Fruit fly (Drosophila melanogaster): Measurements from ENCODE around the gene CG17159.

DNA sequence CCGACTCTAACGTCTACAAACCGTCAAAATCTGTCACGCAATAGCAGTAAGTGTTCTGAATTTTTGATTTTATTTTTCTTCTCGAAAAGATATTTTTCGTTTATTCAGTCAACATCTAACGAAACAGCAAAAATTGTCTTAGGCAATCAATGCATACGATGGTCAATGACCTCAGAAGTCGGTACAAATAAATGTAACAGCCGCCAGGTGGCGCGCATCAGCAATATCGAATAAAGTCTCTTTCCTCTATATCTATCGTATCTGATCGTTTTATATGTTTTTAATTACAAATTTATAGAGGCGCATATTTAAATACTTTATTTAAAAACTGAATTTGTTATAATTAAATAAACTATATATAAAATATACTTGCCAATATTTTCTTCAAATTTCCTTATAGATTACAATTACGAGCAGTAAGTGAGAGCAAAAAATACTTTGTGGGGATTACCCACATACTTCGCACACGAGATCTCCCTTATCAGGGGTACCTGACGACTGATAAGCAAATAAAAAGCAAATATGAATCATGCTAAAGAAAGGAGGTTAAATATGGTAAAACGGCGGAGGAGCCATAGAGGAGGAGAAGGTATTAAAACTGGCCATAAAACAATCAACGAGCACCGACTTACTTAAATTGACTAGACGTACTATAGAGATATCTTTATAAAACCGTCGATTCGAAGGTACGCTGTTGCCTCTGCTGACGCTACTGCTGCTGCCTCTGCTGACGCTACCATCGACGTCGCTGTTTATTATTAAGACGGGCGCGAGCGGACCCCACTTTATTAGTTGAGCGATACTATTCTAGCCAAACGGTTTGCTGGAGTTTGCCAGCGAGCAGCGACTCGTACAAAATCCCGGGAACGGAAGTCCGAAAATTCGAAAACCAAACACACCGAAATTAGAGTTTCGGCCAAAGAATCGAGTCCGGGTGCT lies 24.6 kb downstream of the CG17159 start, which contains the start of gene CG17167:
- no peak for TF ChIP-seq CG32121 (GFP tag; IDR thresholded peaks at IDR 0.05)
- no peak for TF ChIP-seq CG12605 (GFP tag; IDR thresholded peaks at IDR 0.05)
- no peak for TF ChIP-seq D1 (tag; optimal IDR thresholded peaks at IDR 0.05)
- TF ChIP-seq CG10348 (GFP tag; IDR thresholded peaks at IDR 0.05), result no peak
- TF ChIP-seq Pif1A (GFP tag; optimal IDR thresholded peaks at IDR 0.05), result no peak
- no peak for TF ChIP-seq CG14655 (GFP tag; optimal IDR thresholded peaks at IDR 0.05)
- no peak for TF ChIP-seq rn (GFP tag; IDR thresholded peaks at IDR 0.05)
- no peak for TF ChIP-seq CG8301 (tag; optimal IDR thresholded peaks at IDR 0.05)
- TF ChIP-seq CG15710 (tag; optimal IDR thresholded peaks at IDR 0.05), result no peak
- no peak for TF ChIP-seq CG34367 (tag; optimal IDR thresholded peaks at IDR 0.05)
- TF ChIP-seq Snoo (tag; optimal IDR thresholded peaks at IDR 0.05), result no peak
- TF ChIP-seq fd96Ca (GFP tag; IDR thresholded peaks at IDR 0.05), result no peak
- TF ChIP-seq EcR (GFP tag; optimal IDR thresholded peaks at IDR 0.05), result no peak
- no peak for TF ChIP-seq CG17806 (tag; optimal IDR thresholded peaks at IDR 0.05)

Measured in whole organism, pupa.